Worm (Caenorhabditis elegans): ENCODE results near the gene F18E3.11.

F18E3.11 gene

ce11 chrV:7415780-7416428, 2.6 kb downstream of the F18E3.11 start, which contains the start of gene F18E3.13:
Gene F18E3.13 (plus strand): TSS chrV:7416164.
- TF ChIP-seq elt-3 (tag; optimal IDR thresholded peaks at IDR 0.05), result peak; percentile 22
- no peak for TF ChIP-seq ceh-43 (GFP tag; optimal IDR thresholded peaks at IDR 0.05)
- no peak for TF ChIP-seq zip-8 (tag; optimal IDR thresholded peaks at IDR 0.05)
- no peak for TF ChIP-seq lin-32 (GFP tag; optimal IDR thresholded peaks at IDR 0.05)
- TF ChIP-seq unc-62 (GFP tag; optimal IDR thresholded peaks at IDR 0.05), result peak; percentile 69
- no peak for TF ChIP-seq mep-1 (tag; optimal IDR thresholded peaks at IDR 0.05)
- no peak for TF ChIP-seq nhr-237 (tag; optimal IDR thresholded peaks at IDR 0.05)
- no peak for TF ChIP-seq snpc-4 (tag; optimal IDR thresholded peaks at IDR 0.05)

DNA sequence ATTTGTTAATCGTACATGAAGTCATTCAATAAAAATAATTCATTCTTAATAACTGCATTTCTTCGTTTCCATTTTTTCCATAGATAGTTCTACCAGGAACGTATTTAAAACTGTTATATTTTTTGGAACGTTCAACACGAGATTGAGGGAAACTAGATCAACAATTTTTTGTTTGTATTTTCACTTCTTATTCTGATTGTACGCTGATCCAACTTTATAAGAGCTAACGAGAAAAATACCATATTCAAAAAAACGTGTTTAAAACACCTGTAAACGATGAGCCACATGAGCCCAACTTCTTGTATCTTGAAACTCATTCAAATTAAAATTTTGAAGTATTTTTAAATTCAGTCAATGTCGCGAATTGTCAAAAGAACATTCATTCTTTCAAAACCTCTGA, 3.3 kb downstream of the F18E3.11 start:
- TF ChIP-seq zip-8 (tag; optimal IDR thresholded peaks at IDR 0.05), result no peak
- no peak for TF ChIP-seq tbx-8 (GFP tag; optimal IDR thresholded peaks at IDR 0.05)
- no peak for TF ChIP-seq unc-120 (tag; optimal IDR thresholded peaks at IDR 0.05; ENCODE audit: poor library complexity, severe bottlenecking)
- TF ChIP-seq unc-62 (GFP tag; optimal IDR thresholded peaks at IDR 0.05), result no peak
- TF ChIP-seq snpc-4 (tag; optimal IDR thresholded peaks at IDR 0.05), result no peak
- TF ChIP-seq bed-3 (GFP tag; optimal IDR thresholded peaks at IDR 0.05), result no peak
- no peak for TF ChIP-seq sptf-1 (tag; optimal IDR thresholded peaks at IDR 0.05)
- TF ChIP-seq ham-2 (GFP tag; optimal IDR thresholded peaks at IDR 0.05), result no peak
- no peak for TF ChIP-seq ceh-39 (tag; optimal IDR thresholded peaks at IDR 0.05)
- no peak for TF ChIP-seq nhr-12 (tag; optimal IDR thresholded peaks at IDR 0.05)
- no peak for TF ChIP-seq lin-32 (GFP tag; optimal IDR thresholded peaks at IDR 0.05)
- TF ChIP-seq nhr-76 (tag; optimal IDR thresholded peaks at IDR 0.05), result no peak

- TF ChIP-seq sptf-1 (tag; optimal IDR thresholded peaks at IDR 0.05), result no peak
- no peak for TF ChIP-seq M03D4.4 (tag; optimal IDR thresholded peaks at IDR 0.05)
- no peak for TF ChIP-seq elt-3 (tag; optimal IDR thresholded peaks at IDR 0.05)
- TF ChIP-seq ceh-39 (tag; optimal IDR thresholded peaks at IDR 0.05), result no peak
- no peak for TF ChIP-seq lin-32 (GFP tag; optimal IDR thresholded peaks at IDR 0.05)
- TF ChIP-seq unc-39 (tag; optimal IDR thresholded peaks at IDR 0.05), result no peak
- TF ChIP-seq mls-2 (tag; optimal IDR thresholded peaks at IDR 0.05), result no peak
- no peak for TF ChIP-seq ham-2 (GFP tag; optimal IDR thresholded peaks at IDR 0.05)
- TF ChIP-seq zip-8 (tag; optimal IDR thresholded peaks at IDR 0.05), result no peak
- no peak for TF ChIP-seq lsy-2 (tag; optimal IDR thresholded peaks at IDR 0.05)
- no peak for TF ChIP-seq pha-4 (tag; optimal IDR thresholded peaks at IDR 0.05)
- TF ChIP-seq hlh-1 (tag; optimal IDR thresholded peaks at IDR 0.05), result no peak
- TF ChIP-seq tbx-8 (GFP tag; optimal IDR thresholded peaks at IDR 0.05), result no peak
- no peak for TF ChIP-seq nhr-76 (tag; optimal IDR thresholded peaks at IDR 0.05)
- no peak for TF ChIP-seq unc-62 (GFP tag; optimal IDR thresholded peaks at IDR 0.05)
- no peak for TF ChIP-seq sem-2 (GFP tag; optimal IDR thresholded peaks at IDR 0.05)
- no peak for TF ChIP-seq flh-1 (GFP tag; optimal IDR thresholded peaks at IDR 0.05)
Observed at ce11 chrV:7417018-7417716, 3.9 kb downstream of the F18E3.11 start, which contains the start of gene srw-67. Gene srw-67 (plus strand): TSS chrV:7417660.

- TF ChIP-seq unc-62 (GFP tag; optimal IDR thresholded peaks at IDR 0.05) (no peak), pha-4 (tag; optimal IDR thresholded peaks at IDR 0.05) (no peak), elt-1 (tag; optimal IDR thresholded peaks at IDR 0.05; ENCODE audit: borderline replicate concordance, insufficient read depth) (no peak), cnd-1 (tag; optimal IDR thresholded peaks at IDR 0.05) (no peak), ztf-11 (tag; optimal IDR thresholded peaks at IDR 0.05) (no peak), bed-3 (GFP tag; optimal IDR thresholded peaks at IDR 0.05) (no peak), ceh-83 (GFP tag; optimal IDR thresholded peaks at IDR 0.05) (no peak), blmp-1 (tag; optimal IDR thresholded peaks at IDR 0.05) (no peak), ces-1 (GFP tag; optimal IDR thresholded peaks at IDR 0.05) (no peak), sem-2 (GFP tag; optimal IDR thresholded peaks at IDR 0.05) (no peak), zip-8 (tag; optimal IDR thresholded peaks at IDR 0.05) (no peak), ham-2 (GFP tag; optimal IDR thresholded peaks at IDR 0.05) (no peak), nhr-2 (tag; optimal IDR thresholded peaks at IDR 0.05) (no peak)
Observed at ce11 chrV:7420162-7420561, 6.9 kb downstream of the F18E3.11 start, which contains the start of gene srxa-4. Gene srxa-4 (plus strand): TSS chrV:7420462.

All from whole organism, mixed stage, embryonic.